Worm (Caenorhabditis elegans) whole organism, midembryonic: Measurements from ENCODE around the gene rbm-22.

Experiments used
- ref-1 ChIP-seq: fragments of 200-800 bp; sonication (Bioruptor generic); conservative IDR thresholded peaks from 2 replicates; pipeline ENCODE4 v1.3.6; 2022; ENCODE audit warnings: missing genetic modification reagents, missing genetic modification characterization, missing compliant biosample characterization
- ztf-23 ChIP-seq: fragments of 200-800 bp; sonication (Bioruptor generic); IDR thresholded peaks from 2 replicates; pipeline ENCODE4 v1.3.6; 2022; ENCODE audit warnings: missing genetic modification reagents, missing genetic modification characterization, missing compliant biosample characterization

DNA sequence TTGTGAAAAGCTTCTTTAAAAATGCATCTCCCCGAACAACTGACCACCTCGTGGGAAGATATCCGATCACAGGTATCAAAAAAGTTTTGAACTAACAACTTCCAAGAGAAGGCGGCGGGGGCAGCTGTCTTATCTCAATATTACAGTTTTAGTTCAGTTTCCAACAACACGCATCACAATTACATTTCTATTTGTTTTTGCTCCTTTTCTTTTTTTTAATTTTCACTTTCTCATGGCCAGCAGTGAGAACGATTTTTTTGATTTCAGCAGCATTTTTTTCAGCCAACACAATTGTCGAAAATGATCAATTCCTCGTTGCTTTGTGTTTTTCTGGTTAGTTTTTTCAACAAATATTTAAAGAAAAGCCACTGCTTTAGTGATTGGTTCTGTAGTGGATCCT lies 51.9 kb downstream of the rbm-22 start, which contains the start of gene ZK593.2:
- TF ChIP-seq ref-1 (GFP tag; lab: Robert Waterston, UW) (no peak), ztf-23 (GFP tag; lab: Robert Waterston, UW) (no peak)
